Worm (Caenorhabditis elegans): Measurements from ENCODE around the gene B0303.4.

B0303.4 gene

DNA sequence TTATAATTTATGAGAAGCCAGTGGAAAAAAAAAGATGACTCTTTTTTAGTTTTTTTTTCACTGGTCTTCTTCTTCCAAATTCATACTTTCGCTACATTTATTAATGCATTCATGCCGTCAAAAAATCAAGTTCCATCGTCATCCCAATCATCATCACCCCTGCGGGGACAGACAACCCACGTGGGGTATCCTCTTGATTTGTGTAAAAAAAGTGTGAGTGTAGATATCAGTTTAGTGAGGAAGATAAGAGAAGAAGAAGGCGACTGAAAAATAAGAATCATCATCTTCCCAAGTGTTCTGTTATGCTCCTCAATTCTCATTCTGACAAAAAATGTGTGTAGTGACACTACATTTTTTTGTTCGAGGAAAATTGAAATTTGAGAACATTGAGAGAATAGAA is 42.3 kb downstream of the B0303.4 start:
- TF ChIP-seq ces-1 (GFP tag; optimal IDR thresholded peaks at IDR 0.05) (no peak), unc-62 (GFP tag; optimal IDR thresholded peaks at IDR 0.05) (no peak), ztf-11 (tag; optimal IDR thresholded peaks at IDR 0.05) (no peak), cnd-1 (tag; optimal IDR thresholded peaks at IDR 0.05) (no peak), nhr-76 (tag; optimal IDR thresholded peaks at IDR 0.05) (no peak), lsy-2 (tag; optimal IDR thresholded peaks at IDR 0.05) (no peak)

DNA sequence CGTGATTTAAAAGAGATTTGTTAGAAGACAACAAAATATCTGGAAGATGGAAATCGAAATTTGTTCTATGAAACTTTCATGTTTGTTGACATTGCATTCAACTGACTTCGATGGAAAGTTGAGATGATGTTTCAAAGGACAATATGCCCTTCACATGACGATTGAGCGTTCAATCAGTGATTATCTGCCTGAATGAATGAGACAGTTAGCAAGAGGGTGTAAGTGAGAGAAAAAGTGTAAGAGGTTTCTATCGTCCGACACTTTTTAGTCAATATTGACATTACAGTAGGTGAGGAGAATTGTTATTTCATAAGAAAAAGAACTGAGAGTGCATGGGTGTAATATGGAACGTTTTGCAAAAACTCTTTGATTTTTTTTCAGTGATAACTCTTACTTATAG is 43.6 kb downstream of the B0303.4 start:
- TF ChIP-seq pha-4 (tag; optimal IDR thresholded peaks at IDR 0.05): peak; percentile 87
- TF ChIP-seq mep-1 (tag; optimal IDR thresholded peaks at IDR 0.05): no peak

DNA sequence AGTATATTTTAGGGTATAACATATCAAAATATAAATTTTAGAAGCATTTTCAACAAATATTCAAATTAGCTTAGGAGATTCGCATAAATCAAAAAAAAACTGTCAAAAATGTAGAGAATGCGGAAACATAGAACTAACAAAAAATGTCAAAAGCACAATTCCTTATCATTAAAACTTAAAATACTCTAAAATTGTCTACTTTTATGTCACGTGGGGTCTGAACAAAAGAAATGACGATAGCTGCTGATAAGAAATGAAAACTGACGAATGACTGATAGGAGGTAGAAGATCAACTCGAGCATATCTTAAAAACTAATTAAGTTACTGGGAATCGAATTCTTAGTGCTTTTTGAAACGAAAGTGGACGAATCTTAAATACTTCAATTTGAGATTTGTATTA is 44.0 kb downstream of the B0303.4 start:
- TF ChIP-seq flh-1 (GFP tag; optimal IDR thresholded peaks at IDR 0.05) (no peak), ztf-11 (tag; optimal IDR thresholded peaks at IDR 0.05) (no peak)

DNA sequence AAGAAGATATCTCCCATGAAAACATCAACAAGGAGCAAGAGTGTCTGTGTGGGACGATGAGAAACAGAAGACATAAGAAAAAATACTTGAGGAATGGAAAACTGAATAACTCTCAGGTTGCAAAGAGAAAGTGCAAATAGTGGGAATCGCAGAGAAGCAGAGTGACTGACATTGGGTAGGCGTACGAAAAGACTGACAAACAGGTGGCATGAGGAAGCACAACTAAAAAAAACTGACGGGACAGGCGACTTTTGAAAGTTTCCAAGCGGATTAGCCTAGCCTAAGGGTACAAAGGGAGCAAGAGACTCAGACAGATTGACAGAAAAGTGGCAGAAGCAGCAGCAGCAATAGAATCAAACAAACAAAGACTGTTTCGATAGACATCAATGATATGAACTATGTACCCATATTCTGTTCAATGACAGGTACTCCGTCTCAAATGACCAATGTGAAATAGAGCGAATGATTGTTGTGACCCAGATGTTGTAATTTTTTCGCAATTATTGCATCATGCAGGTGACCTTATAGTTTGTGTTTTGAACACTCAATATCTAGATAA is 44.8 kb downstream of the B0303.4 start:
- no peak for TF ChIP-seq unc-39 (tag; optimal IDR thresholded peaks at IDR 0.05)
- no peak for TF ChIP-seq sem-2 (GFP tag; optimal IDR thresholded peaks at IDR 0.05)
- no peak for TF ChIP-seq nhr-76 (tag; optimal IDR thresholded peaks at IDR 0.05)
- TF ChIP-seq unc-120 (tag; optimal IDR thresholded peaks at IDR 0.05; ENCODE audit: poor library complexity, severe bottlenecking): peak; percentile 39
- TF ChIP-seq hlh-1 (tag; optimal IDR thresholded peaks at IDR 0.05): peak; percentile 70
- peak; percentile 74 for TF ChIP-seq unc-62 (GFP tag; optimal IDR thresholded peaks at IDR 0.05)
- no peak for TF ChIP-seq sptf-1 (tag; optimal IDR thresholded peaks at IDR 0.05)
- TF ChIP-seq ztf-11 (tag; optimal IDR thresholded peaks at IDR 0.05): no peak
- TF ChIP-seq blmp-1 (tag; optimal IDR thresholded peaks at IDR 0.05): no peak
- TF ChIP-seq ham-2 (GFP tag; optimal IDR thresholded peaks at IDR 0.05): no peak
- no peak for TF ChIP-seq M03D4.4 (tag; optimal IDR thresholded peaks at IDR 0.05)
- peak; percentile 21 for TF ChIP-seq nhr-237 (tag; optimal IDR thresholded peaks at IDR 0.05)
- TF ChIP-seq flh-1 (GFP tag; optimal IDR thresholded peaks at IDR 0.05): no peak
- TF ChIP-seq nhr-28 (tag; optimal IDR thresholded peaks at IDR 0.05): no peak
- TF ChIP-seq tbx-8 (GFP tag; optimal IDR thresholded peaks at IDR 0.05): no peak
- TF ChIP-seq lin-13 (tag; optimal IDR thresholded peaks at IDR 0.05): no peak
- TF ChIP-seq lin-32 (GFP tag; optimal IDR thresholded peaks at IDR 0.05): no peak
- no peak for TF ChIP-seq mls-2 (tag; optimal IDR thresholded peaks at IDR 0.05)
- no peak for TF ChIP-seq drap-1 (GFP tag; optimal IDR thresholded peaks at IDR 0.05)
- TF ChIP-seq zip-8 (tag; optimal IDR thresholded peaks at IDR 0.05): peak; percentile 26
- no peak for TF ChIP-seq elt-1 (tag; optimal IDR thresholded peaks at IDR 0.05; ENCODE audit: borderline replicate concordance, insufficient read depth)
- TF ChIP-seq lsy-2 (tag; optimal IDR thresholded peaks at IDR 0.05): no peak
- no peak for TF ChIP-seq ces-1 (GFP tag; optimal IDR thresholded peaks at IDR 0.05)
- no peak for TF ChIP-seq mep-1 (tag; optimal IDR thresholded peaks at IDR 0.05)
- no peak for TF ChIP-seq nhr-12 (tag; optimal IDR thresholded peaks at IDR 0.05)
- TF ChIP-seq snpc-4 (tag; optimal IDR thresholded peaks at IDR 0.05): no peak
- TF ChIP-seq ceh-83 (GFP tag; optimal IDR thresholded peaks at IDR 0.05): no peak
- TF ChIP-seq ceh-43 (GFP tag; optimal IDR thresholded peaks at IDR 0.05): no peak
- TF ChIP-seq bed-3 (GFP tag; optimal IDR thresholded peaks at IDR 0.05): no peak
- TF ChIP-seq elt-3 (tag; optimal IDR thresholded peaks at IDR 0.05): no peak
- TF ChIP-seq mab-5 (tag; optimal IDR thresholded peaks at IDR 0.05): no peak
- TF ChIP-seq pha-4 (tag; optimal IDR thresholded peaks at IDR 0.05): no peak
- no peak for TF ChIP-seq ceh-39 (tag; optimal IDR thresholded peaks at IDR 0.05)
- TF ChIP-seq cnd-1 (tag; optimal IDR thresholded peaks at IDR 0.05): no peak

DNA sequence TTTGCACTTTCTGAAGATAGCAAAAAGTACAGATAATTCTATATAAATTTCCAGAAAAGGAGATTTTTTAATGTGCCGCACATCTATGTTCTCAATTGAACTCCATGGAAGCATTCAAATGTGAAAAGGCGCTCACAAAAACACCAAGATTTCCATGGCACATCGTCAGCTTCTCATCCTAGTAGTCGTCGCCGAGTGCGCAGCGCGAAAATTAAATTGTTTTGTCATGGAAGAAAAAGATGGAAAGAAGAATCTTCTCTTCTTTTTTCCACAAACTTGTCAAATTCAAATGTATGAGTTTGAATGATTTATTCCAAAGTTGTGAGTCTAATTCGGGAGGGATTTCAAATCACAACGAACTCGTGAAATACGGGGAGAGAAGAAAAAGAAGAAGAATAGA is 47.7 kb downstream of the B0303.4 start:
- TF ChIP-seq mep-1 (tag; optimal IDR thresholded peaks at IDR 0.05) (no peak), ces-1 (GFP tag; optimal IDR thresholded peaks at IDR 0.05) (peak; percentile 81), unc-39 (tag; optimal IDR thresholded peaks at IDR 0.05) (no peak), tbx-8 (GFP tag; optimal IDR thresholded peaks at IDR 0.05) (no peak)

Data from whole organism, mixed stage, embryonic.